Worm (Caenorhabditis elegans): ENCODE measurements around the gene ZK1073.1.

Gene ZK1073.1

ce11 chrX:16128794-16129193 lies at the start of gene ZK1073.1:
Gene ZK1073.1, minus strand, starts transcription at chrX:16128865.
- peak; percentile 59 for TF ChIP-seq ceh-31 (tag; optimal IDR thresholded peaks at IDR 0.05)
- TF ChIP-seq ceh-2 (tag; optimal IDR thresholded peaks at IDR 0.05) = no peak
- no peak for TF ChIP-seq ttx-3 (tag; optimal IDR thresholded peaks at IDR 0.05)
- no peak for TF ChIP-seq hlh-6 (tag; optimal IDR thresholded peaks at IDR 0.05)
- TF ChIP-seq hlh-30 (tag; optimal IDR thresholded peaks at IDR 0.05; ENCODE audit: insufficient read depth) = peak; percentile 43
- TF ChIP-seq ama-1 (optimal IDR thresholded peaks at IDR 0.05) = no peak
- no peak for TF ChIP-seq nhr-232 (tag; optimal IDR thresholded peaks at IDR 0.05)
- TF ChIP-seq pha-4 (tag; optimal IDR thresholded peaks at IDR 0.05) = no peak
- peak; percentile 42 for TF ChIP-seq ceh-18 (tag; optimal IDR thresholded peaks at IDR 0.05)
- no peak for TF ChIP-seq ceh-6 (GFP tag; optimal IDR thresholded peaks at IDR 0.05)
- TF ChIP-seq sdc-2 (tag; optimal IDR thresholded peaks at IDR 0.05) = peak; percentile 39
- no peak for TF ChIP-seq zip-5 (tag; optimal IDR thresholded peaks at IDR 0.05)
- no peak for TF ChIP-seq ceh-24 (tag; optimal IDR thresholded peaks at IDR 0.05)
- TF ChIP-seq C08G9.2 (tag; optimal IDR thresholded peaks at IDR 0.05) = no peak
- TF ChIP-seq mec-3 (tag; optimal IDR thresholded peaks at IDR 0.05; ENCODE audit: borderline replicate concordance) = no peak
- peak; percentile 57 for TF ChIP-seq tbx-2 (tag; optimal IDR thresholded peaks at IDR 0.05)
- TF ChIP-seq ceh-9 (tag; optimal IDR thresholded peaks at IDR 0.05) = no peak
- no peak for TF ChIP-seq elt-2 (tag; optimal IDR thresholded peaks at IDR 0.05)
- TF ChIP-seq unc-42 (tag; optimal IDR thresholded peaks at IDR 0.05) = peak; percentile 90
- TF ChIP-seq rnt-1 (tag; optimal IDR thresholded peaks at IDR 0.05) = no peak
- TF ChIP-seq lim-6 (tag; optimal IDR thresholded peaks at IDR 0.05) = no peak
- no peak for TF ChIP-seq fkh-10 (GFP tag; optimal IDR thresholded peaks at IDR 0.05)

DNA sequence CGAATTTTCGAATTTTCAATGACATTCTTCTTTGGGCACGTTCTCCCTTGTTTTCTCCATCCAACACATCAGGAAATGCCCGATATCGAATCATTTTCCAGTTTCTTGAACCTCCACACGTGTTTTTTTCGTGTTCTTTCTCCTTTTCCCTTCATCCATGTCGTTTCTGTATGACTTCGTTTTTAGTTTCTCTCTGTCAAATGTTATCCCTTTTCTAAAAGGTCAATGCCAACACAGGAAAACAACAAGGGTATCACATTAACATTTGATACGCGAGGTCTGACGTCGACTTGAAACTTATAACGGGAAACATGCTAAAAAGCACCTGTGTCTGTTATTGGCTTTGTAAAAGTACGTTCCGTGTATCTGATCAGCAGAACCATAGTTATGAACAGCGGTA lies 44.2 kb upstream of the ZK1073.1 start:
- TF ChIP-seq unc-86 (tag; optimal IDR thresholded peaks at IDR 0.05) = no peak
- TF ChIP-seq ceh-30 (tag; optimal IDR thresholded peaks at IDR 0.05) = no peak
- TF ChIP-seq K02D7.2 (tag; optimal IDR thresholded peaks at IDR 0.05) = no peak
- no peak for TF ChIP-seq pax-1 (tag; optimal IDR thresholded peaks at IDR 0.05)

ce11 chrX:16166994-16167393 lies 38.3 kb upstream of the ZK1073.1 start:
- TF ChIP-seq Y22D7AL.16 (tag; optimal IDR thresholded peaks at IDR 0.05) (no peak), sox-4 (tag; optimal IDR thresholded peaks at IDR 0.05) (no peak), pros-1 (tag; optimal IDR thresholded peaks at IDR 0.05) (no peak), ama-1 (optimal IDR thresholded peaks at IDR 0.05) (no peak), lin-11 (tag; optimal IDR thresholded peaks at IDR 0.05) (no peak), tbx-7 (tag; optimal IDR thresholded peaks at IDR 0.05) (no peak), dmd-4 (tag; optimal IDR thresholded peaks at IDR 0.05; ENCODE audit: borderline replicate concordance) (no peak), madf-2 (tag; optimal IDR thresholded peaks at IDR 0.05) (no peak), C38D4.7 (GFP tag; optimal IDR thresholded peaks at IDR 0.05) (no peak), pat-9 (tag; optimal IDR thresholded peaks at IDR 0.05) (no peak), fax-1 (tag; optimal IDR thresholded peaks at IDR 0.05) (no peak), nhr-11 (tag; optimal IDR thresholded peaks at IDR 0.05) (no peak), fkh-6 (tag; optimal IDR thresholded peaks at IDR 0.05) (no peak), ceh-31 (tag; optimal IDR thresholded peaks at IDR 0.05) (no peak), sox-2 (GFP tag; IDR thresholded peaks at IDR 0.05) (no peak), ceh-22 (tag; optimal IDR thresholded peaks at IDR 0.05) (no peak)

ce11 chrX:16166484-16166883 lies 37.8 kb upstream of the ZK1073.1 start:
- no peak for TF ChIP-seq pha-4 (tag; optimal IDR thresholded peaks at IDR 0.05)
- TF ChIP-seq ceh-22 (tag; optimal IDR thresholded peaks at IDR 0.05) = no peak
- no peak for TF ChIP-seq ceh-18 (tag; optimal IDR thresholded peaks at IDR 0.05)
- TF ChIP-seq elt-2 (tag; optimal IDR thresholded peaks at IDR 0.05) = peak; percentile 70
- no peak for TF ChIP-seq hlh-6 (tag; optimal IDR thresholded peaks at IDR 0.05)
- no peak for TF ChIP-seq Y22D7AL.16 (tag; optimal IDR thresholded peaks at IDR 0.05)
- no peak for TF ChIP-seq nhr-11 (tag; optimal IDR thresholded peaks at IDR 0.05)
